Worm (Caenorhabditis elegans) whole organism, mixed stage, embryonic: ENCODE results near the gene mrpl-30.
"Not testable (repeated sequence)": the region's sequence is repeated elsewhere in the genome, so short reads cannot be mapped to it uniquely, and the experiment has no call there.

Experiments used
- M03D4.4 ChIP-seq: sonication (generic microtip); optimal IDR thresholded peaks from 2 replicates; lab custom pipeline; 2017; ENCODE audit warnings: mild to moderate bottlenecking, missing genetic modification characterization, missing compliant biosample characterization
- blmp-1 ChIP-seq: fragments of 150-350 bp; optimal IDR thresholded peaks from 2 replicates; lab custom pipeline; 2014; ENCODE audit warnings: missing biosample characterization, missing genetic modification characterization
- ceh-39 ChIP-seq: fragments of 150-350 bp; optimal IDR thresholded peaks from 2 replicates; lab custom pipeline; 2014; ENCODE audit warnings: missing biosample characterization, missing genetic modification characterization
- ceh-43 ChIP-seq: fragments of 200-800 bp; sonication (Bioruptor generic); optimal IDR thresholded peaks from 2 replicates; lab custom pipeline; 2018; ENCODE audit warnings: mild to moderate bottlenecking, missing genetic modification characterization, moderate library complexity, missing compliant biosample characterization
- ces-1 ChIP-seq: fragments of 150-350 bp; optimal IDR thresholded peaks from 2 replicates; lab custom pipeline; 2014; ENCODE audit warnings: missing biosample characterization, missing genetic modification reagents, missing genetic modification characterization
- cnd-1 ChIP-seq: fragments of 200-800 bp; sonication (Bioruptor generic); optimal IDR thresholded peaks from 2 replicates; lab custom pipeline; 2018; ENCODE audit warnings: mild to moderate bottlenecking, missing genetic modification characterization, missing compliant biosample characterization
- elt-3 ChIP-seq: fragments of 150-350 bp; optimal IDR thresholded peaks from 2 replicates; lab custom pipeline; 2014; ENCODE audit warnings: missing biosample characterization, missing genetic modification characterization
- flh-1 ChIP-seq: fragments of 200-800 bp; sonication (Bioruptor generic); optimal IDR thresholded peaks from 2 replicates; lab custom pipeline; 2018; ENCODE audit warnings: mild to moderate bottlenecking, missing genetic modification characterization, moderate library complexity, missing compliant biosample characterization
- ham-2 ChIP-seq: fragments of 200-800 bp; sonication (Bioruptor generic); optimal IDR thresholded peaks from 2 replicates; lab custom pipeline; 2018; ENCODE audit warnings: mild to moderate bottlenecking, missing genetic modification characterization, missing compliant biosample characterization
- hlh-1 ChIP-seq: fragments of 150-350 bp; optimal IDR thresholded peaks from 2 replicates; lab custom pipeline; 2014; ENCODE audit warnings: missing biosample characterization, missing genetic modification reagents, missing genetic modification characterization
- lin-13 ChIP-seq: fragments of 150-350 bp; optimal IDR thresholded peaks from 2 replicates; lab custom pipeline; 2014; ENCODE audit warnings: missing biosample characterization, missing genetic modification characterization
- lin-32 ChIP-seq: fragments of 200-800 bp; sonication (Bioruptor generic); optimal IDR thresholded peaks from 2 replicates; lab custom pipeline; 2018; ENCODE audit warnings: mild to moderate bottlenecking, missing genetic modification characterization, missing compliant biosample characterization
- lsy-2 ChIP-seq: fragments of 150-350 bp; optimal IDR thresholded peaks from 2 replicates; lab custom pipeline; 2014; ENCODE audit warnings: missing biosample characterization, missing genetic modification characterization
- mab-5 ChIP-seq: fragments of 150-350 bp; optimal IDR thresholded peaks from 2 replicates; lab custom pipeline; 2014; ENCODE audit warnings: missing biosample characterization, missing genetic modification characterization
- mep-1 ChIP-seq: fragments of 150-350 bp; optimal IDR thresholded peaks from 2 replicates; lab custom pipeline; 2017; ENCODE audit warnings: missing biosample characterization, missing genetic modification reagents, missing genetic modification characterization, inconsistent platforms
- mls-2 ChIP-seq: sonication (generic microtip); optimal IDR thresholded peaks from 2 replicates; lab custom pipeline; 2016; ENCODE audit warnings: mild to moderate bottlenecking, missing genetic modification characterization, moderate library complexity, missing compliant biosample characterization
- nhr-12 ChIP-seq: fragments of 150-350 bp; optimal IDR thresholded peaks from 2 replicates; lab custom pipeline; 2014; ENCODE audit warnings: missing biosample characterization, missing genetic modification characterization
- nhr-28 ChIP-seq: fragments of 150-350 bp; optimal IDR thresholded peaks from 2 replicates; lab custom pipeline; 2014; ENCODE audit warnings: missing biosample characterization, missing genetic modification characterization
- pha-4 ChIP-seq: fragments of 150-350 bp; optimal IDR thresholded peaks from 2 replicates; lab custom pipeline; 2018; ENCODE audit warnings: missing biosample characterization, missing genetic modification reagents, missing genetic modification characterization
- snpc-4 ChIP-seq: fragments of 150-350 bp; optimal IDR thresholded peaks from 2 replicates; lab custom pipeline; 2014; ENCODE audit warnings: missing biosample characterization, missing genetic modification characterization
- sptf-1 ChIP-seq: sonication (generic microtip); optimal IDR thresholded peaks from 2 replicates; lab custom pipeline; 2017; ENCODE audit warnings: mild to moderate bottlenecking, missing genetic modification characterization, moderate library complexity, missing compliant biosample characterization
- tbx-8 ChIP-seq: fragments of 200-800 bp; sonication (Bioruptor generic); optimal IDR thresholded peaks from 2 replicates; lab custom pipeline; 2018; ENCODE audit warnings: mild to moderate bottlenecking, missing genetic modification characterization, moderate library complexity, missing compliant biosample characterization
- unc-120 ChIP-seq: sonication (generic microtip); optimal IDR thresholded peaks from 2 replicates; lab custom pipeline; 2017; ENCODE audit warnings: missing genetic modification characterization, missing compliant biosample characterization; ENCODE audit not compliant: poor library complexity, severe bottlenecking
- unc-62 ChIP-seq: fragments of 150-350 bp; optimal IDR thresholded peaks from 2 replicates; lab custom pipeline; 2014; ENCODE audit warnings: missing biosample characterization, missing genetic modification reagents, missing genetic modification characterization
- zip-8 ChIP-seq: fragments of 150-350 bp; optimal IDR thresholded peaks from 2 replicates; lab custom pipeline; 2014; ENCODE audit warnings: missing biosample characterization, missing genetic modification characterization
- ztf-11 ChIP-seq: fragments of 150-350 bp; optimal IDR thresholded peaks from 2 replicates; lab custom pipeline; 2014; ENCODE audit warnings: missing biosample characterization, missing genetic modification characterization

The mrpl-30 gene

DNA sequence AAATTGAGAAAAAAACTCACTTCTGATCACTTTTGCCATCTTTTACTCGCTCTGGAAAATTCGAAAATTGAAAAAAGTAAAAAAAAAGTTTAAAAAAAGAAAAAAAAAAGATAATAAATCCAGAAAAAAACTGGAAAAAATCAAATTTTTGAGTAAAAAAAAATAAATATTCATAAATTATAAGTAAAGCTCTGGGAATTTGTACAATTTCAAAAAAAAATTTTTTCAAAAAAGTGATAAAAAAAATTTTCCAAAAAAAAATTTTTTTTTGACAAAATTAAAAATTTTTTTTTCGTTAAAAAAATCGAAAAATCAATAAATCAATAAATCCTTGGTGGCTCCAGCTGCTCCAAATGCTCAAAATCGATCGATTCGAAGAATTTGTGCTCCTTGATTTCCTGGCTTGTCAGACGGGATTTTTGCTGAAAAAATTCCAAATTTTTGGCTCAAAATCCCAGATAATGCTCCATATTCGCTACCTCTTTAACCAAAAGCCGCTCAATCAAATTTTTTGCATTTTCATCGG, at the start of gene mrpl-30:
Gene mrpl-30, minus strand, starts transcription at position 51 of the 526 bp plus-strand sequence.
- TF ChIP-seq nhr-28 (tag; lab: Kevin White, UChicago) (no peak), ceh-43 (GFP tag; lab: Kevin White, UChicago) (no peak), nhr-12 (tag; lab: Kevin White, UChicago) (no peak), lin-13 (tag; lab: Kevin White, UChicago) (no peak), blmp-1 (tag; lab: Kevin White, UChicago) (no peak), ham-2 (GFP tag; lab: Kevin White, UChicago) (no peak), hlh-1 (tag; lab: Kevin White, UChicago) (no peak), flh-1 (GFP tag; lab: Kevin White, UChicago) (no peak), elt-3 (tag; lab: Kevin White, UChicago) (no peak), zip-8 (tag; lab: Kevin White, UChicago) (no peak), M03D4.4 (tag; lab: Kevin White, UChicago) (no peak), snpc-4 (tag; lab: Kevin White, UChicago) (no peak), ces-1 (no peak), unc-120 (tag; lab: Kevin White, UChicago) (no peak), mls-2 (tag; lab: Kevin White, UChicago) (no peak), mab-5 (tag; lab: Kevin White, UChicago) (no peak), tbx-8 (GFP tag; lab: Kevin White, UChicago) (no peak), unc-62 (GFP tag; lab: Kevin White, UChicago) (no peak)

DNA sequence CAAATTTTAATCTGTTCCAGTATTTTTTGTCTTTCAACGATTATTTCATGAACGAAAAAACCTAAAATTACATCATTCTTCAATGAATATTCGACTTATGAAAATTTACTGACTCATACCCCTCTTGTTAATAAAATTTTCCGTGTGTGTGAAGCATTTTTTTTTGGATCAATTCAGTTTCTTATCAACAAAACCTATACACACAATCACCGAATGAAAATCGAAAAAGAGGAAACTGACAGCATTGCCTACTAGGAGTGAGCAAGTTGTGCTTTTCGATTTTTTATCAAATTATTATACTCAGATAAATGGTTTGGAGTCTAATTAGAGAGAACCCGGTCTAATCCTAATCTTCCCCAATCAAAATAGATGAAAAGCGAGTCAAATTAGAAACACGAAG, 48.0 kb upstream of the mrpl-30 start, which contains the start of gene E02H9.3:
Gene E02H9.3, plus strand, starts transcription at position 301 of the 400 bp plus-strand sequence.
- TF ChIP-seq mep-1, M03D4.4, mab-5 (tag; lab: Kevin White, UChicago): not testable (repeated sequence)

DNA sequence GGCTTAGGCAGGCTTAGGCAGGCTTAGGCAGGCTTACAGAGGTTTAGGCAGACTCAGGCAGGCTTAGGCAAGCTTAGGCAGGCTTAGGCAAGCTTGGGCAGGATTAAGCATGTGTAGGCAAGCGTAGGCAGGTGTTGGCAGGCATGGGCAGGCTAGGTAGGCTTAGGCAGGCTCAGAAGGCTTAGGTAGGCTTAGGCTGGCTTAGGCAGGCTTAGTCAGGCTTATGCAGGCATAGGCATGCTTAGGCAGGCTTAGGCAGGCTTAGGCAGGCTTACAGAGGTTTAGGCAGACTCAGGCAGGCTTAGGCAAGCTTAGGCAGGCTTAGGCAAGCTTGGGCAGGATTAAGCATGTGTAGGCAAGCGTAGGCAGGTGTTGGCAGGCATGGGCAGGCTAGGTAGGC, 44.7 kb upstream of the mrpl-30 start:
- TF ChIP-seq ham-2 (GFP tag; lab: Kevin White, UChicago) (peak; percentile 35), cnd-1 (tag; lab: Kevin White, UChicago) (peak; percentile 8), lin-32 (GFP tag; lab: Kevin White, UChicago) (peak; percentile 13)

DNA sequence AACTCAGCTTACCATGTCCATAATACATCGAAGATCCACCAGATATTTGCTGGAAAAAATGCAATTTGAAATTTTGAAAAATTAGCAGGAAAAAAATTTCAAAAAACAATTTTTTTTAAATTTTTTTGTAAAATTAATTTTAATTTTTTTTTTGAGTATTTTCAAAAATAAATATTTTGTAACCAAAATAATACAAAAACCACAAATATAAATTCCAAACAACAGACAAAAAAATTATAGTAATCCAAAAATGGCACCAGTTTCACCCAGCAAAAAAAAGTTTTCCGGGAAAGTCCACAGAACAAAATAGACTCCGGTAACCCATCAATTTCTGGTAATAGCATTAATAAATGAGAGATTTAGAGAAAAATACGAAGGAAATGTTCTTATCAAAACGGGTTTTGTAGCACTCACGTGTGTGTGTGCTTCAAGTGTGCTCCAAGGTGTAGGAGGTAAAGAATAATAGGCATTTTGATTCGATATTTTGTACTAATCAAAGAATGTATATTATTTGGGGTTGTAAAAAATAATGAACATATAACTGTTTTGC, 44.1 kb upstream of the mrpl-30 start, which contains the start of gene nhr-121:
Gene nhr-121, minus strand, starts transcription at position 51 of the 550 bp plus-strand sequence.
- TF ChIP-seq ceh-39 (tag; lab: Kevin White, UChicago) = no peak
- TF ChIP-seq flh-1 (GFP tag; lab: Kevin White, UChicago) = no peak
- TF ChIP-seq lsy-2 (tag; lab: Kevin White, UChicago) = no peak
- no peak for TF ChIP-seq sptf-1 (tag; lab: Kevin White, UChicago)
- TF ChIP-seq snpc-4 (tag; lab: Kevin White, UChicago) = no peak

DNA sequence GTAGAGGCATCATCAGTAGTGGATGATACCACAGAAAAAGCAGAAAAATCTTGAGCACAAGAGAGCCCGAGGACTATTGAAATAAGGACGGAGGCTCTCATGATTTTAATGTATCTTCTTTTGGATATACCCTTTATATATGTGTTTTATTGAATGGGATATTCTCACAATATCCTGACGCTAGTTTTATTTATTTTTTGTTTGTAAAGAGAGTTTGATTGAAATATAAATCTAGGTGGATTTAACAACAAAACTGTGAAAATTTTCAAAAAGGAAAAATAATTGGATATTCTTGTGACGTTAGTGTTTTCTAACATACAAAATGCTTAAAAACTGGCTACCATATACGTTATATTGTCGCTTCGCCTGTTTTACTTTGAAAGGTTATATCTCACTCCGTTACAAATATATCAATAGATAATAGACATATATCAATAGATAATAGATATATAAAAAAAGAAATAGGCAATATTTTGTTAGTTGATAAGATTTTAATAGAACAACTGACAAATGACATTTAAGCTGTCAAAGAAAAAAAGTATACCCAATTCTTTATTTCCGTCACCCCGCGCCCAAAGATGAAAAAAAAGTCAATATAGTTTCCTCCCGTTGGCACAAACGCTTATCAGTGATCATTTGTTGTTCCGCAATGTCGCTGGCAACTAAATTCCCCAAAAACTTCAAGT, 34.9 kb upstream of the mrpl-30 start, which contains the start of the genes E02H9.7 and klo-2:
Gene E02H9.7, minus strand, starts transcription at position 101 of the 686 bp plus-strand sequence.
Gene klo-2, plus strand, starts transcription at position 636 of the 686 bp plus-strand sequence.
- TF ChIP-seq unc-120 (tag; lab: Kevin White, UChicago) (no peak), pha-4 (tag; lab: Kevin White, UChicago) (no peak), ces-1 (no peak), snpc-4 (tag; lab: Kevin White, UChicago) (no peak), mls-2 (tag; lab: Kevin White, UChicago) (no peak), ztf-11 (tag; lab: Kevin White, UChicago) (no peak), sptf-1 (tag; lab: Kevin White, UChicago) (no peak), mab-5 (tag; lab: Kevin White, UChicago) (no peak), lin-13 (tag; lab: Kevin White, UChicago) (no peak)

DNA sequence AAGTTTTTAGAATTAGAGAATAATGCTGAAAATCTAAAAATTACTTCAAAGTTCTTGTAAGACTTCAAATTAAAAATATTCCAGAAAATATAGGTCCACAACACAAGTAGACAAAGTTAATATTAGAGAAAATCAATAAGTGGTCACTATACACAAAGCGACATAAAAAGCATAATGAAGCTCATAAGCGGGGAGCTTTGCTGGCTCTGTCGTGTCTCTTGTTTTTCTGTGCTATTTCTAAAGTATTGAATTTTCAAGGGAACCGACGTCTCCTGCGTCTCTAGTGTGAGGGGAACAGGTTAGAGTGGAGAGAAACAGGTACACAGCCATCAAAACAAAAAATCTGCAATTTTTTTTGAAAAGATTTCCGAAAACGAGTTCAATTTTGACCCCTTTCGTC, 27.8 kb upstream of the mrpl-30 start, which contains the start of gene E02H9.13:
Gene E02H9.13, minus strand, starts transcription at position 199 of the 400 bp plus-strand sequence.
- TF ChIP-seq ces-1 (peak; percentile 76), snpc-4 (tag; lab: Kevin White, UChicago) (no peak)
